Worm (Caenorhabditis elegans): ENCODE data around the gene F37C12.14.

The F37C12.14 gene

ce11 chrIII:7155631-7156030, 29.7 kb downstream of the F37C12.14 start (continued):
- no peak for TF ChIP-seq syd-9 (tag; optimal IDR thresholded peaks at IDR 0.05)
- no peak for TF ChIP-seq hlh-13 (GFP tag; optimal IDR thresholded peaks at IDR 0.05)
- TF ChIP-seq ceh-22 (tag; optimal IDR thresholded peaks at IDR 0.05), result no peak
- TF ChIP-seq unc-42 (tag; optimal IDR thresholded peaks at IDR 0.05), result peak; percentile 65
- peak; percentile 74 for TF ChIP-seq ref-2 (tag; optimal IDR thresholded peaks at IDR 0.05)
- no peak for TF ChIP-seq ztf-16 (tag; optimal IDR thresholded peaks at IDR 0.05)
- peak; percentile 83 for TF ChIP-seq ceh-31 (tag; optimal IDR thresholded peaks at IDR 0.05)
- TF ChIP-seq hlh-8 (tag; optimal IDR thresholded peaks at IDR 0.05), result peak; percentile 57
- TF ChIP-seq nhr-11 (tag; optimal IDR thresholded peaks at IDR 0.05), result no peak
- no peak for TF ChIP-seq C38D4.7 (GFP tag; optimal IDR thresholded peaks at IDR 0.05)
- no peak; the same call in 1 of the 2 replicates for TF ChIP-seq sox-2 (GFP tag; IDR thresholded peaks at IDR 0.05)
- TF ChIP-seq pag-3 (tag; optimal IDR thresholded peaks at IDR 0.05; ENCODE audit: borderline replicate concordance), result no peak
- TF ChIP-seq npax-4 (tag; optimal IDR thresholded peaks at IDR 0.05), result no peak
- TF ChIP-seq lin-11 (tag; optimal IDR thresholded peaks at IDR 0.05), result no peak
- TF ChIP-seq pat-9 (tag; optimal IDR thresholded peaks at IDR 0.05), result peak; percentile 34
- TF ChIP-seq elt-2 (tag; optimal IDR thresholded peaks at IDR 0.05), result no peak
- TF ChIP-seq ets-4 (tag; optimal IDR thresholded peaks at IDR 0.05), result peak; percentile 68
- no peak for TF ChIP-seq eyg-1 (tag; optimal IDR thresholded peaks at IDR 0.05)
- peak; percentile 32 for TF ChIP-seq unc-86 (tag; optimal IDR thresholded peaks at IDR 0.05)
- no peak for TF ChIP-seq ceh-6 (GFP tag; optimal IDR thresholded peaks at IDR 0.05)
- no peak for TF ChIP-seq sox-4 (tag; optimal IDR thresholded peaks at IDR 0.05)
- no peak for TF ChIP-seq gmeb-2 (tag; optimal IDR thresholded peaks at IDR 0.05)
- no peak for TF ChIP-seq ceh-9 (tag; optimal IDR thresholded peaks at IDR 0.05)
- no peak for TF ChIP-seq ahr-1 (tag; optimal IDR thresholded peaks at IDR 0.05)
- TF ChIP-seq ceh-14 (tag; optimal IDR thresholded peaks at IDR 0.05), result peak; percentile 53
- TF ChIP-seq K09A11.1 (tag; optimal IDR thresholded peaks at IDR 0.05; ENCODE audit: insufficient read depth), result peak; percentile 65
- TF ChIP-seq ceh-18 (tag; optimal IDR thresholded peaks at IDR 0.05), result peak; percentile 90
- no peak for TF ChIP-seq ceh-48 (tag; optimal IDR thresholded peaks at IDR 0.05)
- TF ChIP-seq nfya-1 (tag; optimal IDR thresholded peaks at IDR 0.05), result peak; percentile 93
- no peak for TF ChIP-seq unc-3 (GFP tag; conservative IDR thresholded peaks at IDR 0.05)
- TF ChIP-seq unc-3 (tag; optimal IDR thresholded peaks at IDR 0.05), result peak; percentile 45
- TF ChIP-seq unc-55 (GFP tag; optimal IDR thresholded peaks at IDR 0.05), result peak; percentile 82
- TF ChIP-seq pax-1 (tag; optimal IDR thresholded peaks at IDR 0.05), result peak; percentile 52
- no peak for TF ChIP-seq hlh-15 (tag; optimal IDR thresholded peaks at IDR 0.05)
- TF ChIP-seq ceh-19 (GFP tag; optimal IDR thresholded peaks at IDR 0.05), result no peak
- TF ChIP-seq elt-4 (tag; optimal IDR thresholded peaks at IDR 0.05), result no peak
- TF ChIP-seq K02D7.2 (tag; optimal IDR thresholded peaks at IDR 0.05), result no peak
- no peak for TF ChIP-seq ceh-45 (GFP tag; IDR thresholded peaks at IDR 0.05)
- no peak for TF ChIP-seq ceh-24 (tag; optimal IDR thresholded peaks at IDR 0.05)
- peak; percentile 84 for TF ChIP-seq pros-1 (tag; optimal IDR thresholded peaks at IDR 0.05)
- peak; percentile 3 for TF ChIP-seq fax-1 (tag; optimal IDR thresholded peaks at IDR 0.05)

ce11 chrIII:7154526-7154925, 30.8 kb downstream of the F37C12.14 start:
- TF ChIP-seq lin-11 (tag; optimal IDR thresholded peaks at IDR 0.05), result no peak
- TF ChIP-seq ceh-24 (tag; optimal IDR thresholded peaks at IDR 0.05), result no peak

- peak; percentile 14 for TF ChIP-seq rnt-1 (tag; optimal IDR thresholded peaks at IDR 0.05)
- TF ChIP-seq Y22D7AL.16 (tag; optimal IDR thresholded peaks at IDR 0.05), result no peak
- TF ChIP-seq ceh-18 (tag; optimal IDR thresholded peaks at IDR 0.05), result peak; percentile 9
- TF ChIP-seq C38D4.7 (GFP tag; optimal IDR thresholded peaks at IDR 0.05), result no peak
- TF ChIP-seq ceh-14 (tag; optimal IDR thresholded peaks at IDR 0.05), result no peak
- peak; percentile 78 for TF ChIP-seq unc-55 (GFP tag; optimal IDR thresholded peaks at IDR 0.05)
- TF ChIP-seq nfya-1 (tag; optimal IDR thresholded peaks at IDR 0.05), result peak; percentile 93
- TF ChIP-seq tbx-2 (tag; optimal IDR thresholded peaks at IDR 0.05), result peak; percentile 4
- no peak for TF ChIP-seq unc-3 (GFP tag; conservative IDR thresholded peaks at IDR 0.05)
- TF ChIP-seq unc-3 (tag; optimal IDR thresholded peaks at IDR 0.05), result no peak
- no peak for TF ChIP-seq eyg-1 (tag; optimal IDR thresholded peaks at IDR 0.05)
- no peak for TF ChIP-seq che-1 (tag; optimal IDR thresholded peaks at IDR 0.05)
- peak; percentile 66 for TF ChIP-seq unc-42 (tag; optimal IDR thresholded peaks at IDR 0.05)
- peak; percentile 68 for TF ChIP-seq ceh-31 (tag; optimal IDR thresholded peaks at IDR 0.05)
- no peak for TF ChIP-seq zip-5 (tag; optimal IDR thresholded peaks at IDR 0.05)
- no peak for TF ChIP-seq ceh-22 (tag; optimal IDR thresholded peaks at IDR 0.05)
- TF ChIP-seq elt-4 (tag; optimal IDR thresholded peaks at IDR 0.05), result no peak
- no peak for TF ChIP-seq unc-86 (tag; optimal IDR thresholded peaks at IDR 0.05)
- TF ChIP-seq dve-1 (tag; optimal IDR thresholded peaks at IDR 0.05), result peak; percentile 12
- peak; percentile 79 for TF ChIP-seq pax-1 (tag; optimal IDR thresholded peaks at IDR 0.05)
These were observed 31.6 kb downstream of the F37C12.14 start, which contains the start of gene ogt-1 for ce11 chrIII:7153747-7154238. ogt-1 (minus strand) TSS chrIII:7153797.

Data from whole organism, late embryonic.